Fruit fly (Drosophila melanogaster) whole organism, embryonic: ENCODE results near the gene EndoGI.

Experiments used
- C15 ChIP-seq: fragments of 200-800 bp; sonication (Bioruptor generic); IDR thresholded peaks from 3 replicates; pipeline ENCODE4 v1.3.6; 2022; ENCODE audit warnings: missing biosample characterization, missing genetic modification characterization
- CG10274 ChIP-seq: fragments of 200-800 bp; sonication (Bioruptor generic); optimal IDR thresholded peaks from 3 replicates; lab custom pipeline; 2017; ENCODE audit warnings: missing biosample characterization, mild to moderate bottlenecking, missing genetic modification characterization
- CG10431 ChIP-seq: fragments of 200-800 bp; sonication (Bioruptor generic); optimal IDR thresholded peaks from 3 replicates; lab custom pipeline; 2018; ENCODE audit warnings: missing biosample characterization, mild to moderate bottlenecking, missing genetic modification characterization
- CG10959 ChIP-seq: fragments of 200-800 bp; sonication (Bioruptor generic); IDR thresholded peaks from 2 replicates; pipeline ENCODE4 v1.3.6; 2022; ENCODE audit warnings: missing biosample characterization, missing genetic modification characterization
- CG11093 ChIP-seq: fragments of 200-800 bp; sonication (Bioruptor generic); IDR thresholded peaks from 3 replicates; pipeline ENCODE4 v1.3.6; 2022; ENCODE audit warnings: missing biosample characterization, missing genetic modification characterization
- CG12659 ChIP-seq: fragments of 200-800 bp; sonication (Bioruptor generic); optimal IDR thresholded peaks from 3 replicates; lab custom pipeline; 2017; ENCODE audit warnings: mild to moderate bottlenecking, missing biosample characterization, missing genetic modification reagents, missing genetic modification characterization
- CG12942 ChIP-seq: fragments of 200-800 bp; sonication (Bioruptor generic); optimal IDR thresholded peaks from 3 replicates; lab custom pipeline; 2016; ENCODE audit warnings: missing biosample characterization, missing genetic modification characterization
- CG15601 ChIP-seq: fragments of 200-800 bp; sonication (Bioruptor generic); optimal IDR thresholded peaks from 3 replicates; lab custom pipeline; 2019; ENCODE audit warnings: missing biosample characterization, mild to moderate bottlenecking, missing genetic modification characterization, moderate library complexity
- CG1603 ChIP-seq: fragments of 200-800 bp; sonication (Bioruptor generic); optimal IDR thresholded peaks from 2 replicates; lab custom pipeline; 2019; ENCODE audit warnings: missing biosample characterization, mild to moderate bottlenecking, missing genetic modification characterization, moderate library complexity
- CG16779 ChIP-seq: fragments of 200-800 bp; sonication (Bioruptor generic); IDR thresholded peaks from 2 replicates; pipeline ENCODE4 v1.3.6; 2022; ENCODE audit warnings: missing biosample characterization, missing genetic modification characterization
- CG17912 ChIP-seq: fragments of 200-800 bp; sonication (Bioruptor generic); optimal IDR thresholded peaks from 2 replicates; lab custom pipeline; 2018; ENCODE audit warnings: missing biosample characterization, mild to moderate bottlenecking, missing genetic modification characterization
- CG3163 ChIP-seq: fragments of 200-800 bp; sonication (Bioruptor generic); optimal IDR thresholded peaks from 3 replicates; lab custom pipeline; 2016; ENCODE audit warnings: missing biosample characterization, missing genetic modification characterization
- CG34224 ChIP-seq: fragments of 200-800 bp; sonication (Bioruptor generic); IDR thresholded peaks from 3 replicates; pipeline ENCODE4 v1.3.6; 2022; ENCODE audit warnings: missing biosample characterization, missing genetic modification characterization; ENCODE audit not compliant: partially characterized antibody
- CG4360 ChIP-seq: fragments of 200-800 bp; sonication (Bioruptor generic); IDR thresholded peaks from 2 replicates; pipeline ENCODE4 v1.3.6; 2022; ENCODE audit warnings: missing biosample characterization, missing genetic modification characterization
- CG4424 ChIP-seq: fragments of 200-800 bp; sonication (Bioruptor generic); optimal IDR thresholded peaks from 3 replicates; lab custom pipeline; 2016; ENCODE audit warnings: missing biosample characterization, missing genetic modification characterization
- CG5180 ChIP-seq: fragments of 200-800 bp; sonication (Bioruptor generic); optimal IDR thresholded peaks from 3 replicates; lab custom pipeline; 2017; ENCODE audit warnings: missing biosample characterization, missing genetic modification characterization, mild to moderate bottlenecking, moderate library complexity, missing genetic modification reagents
- CG7839 ChIP-seq: fragments of 200-800 bp; sonication (Bioruptor generic); optimal IDR thresholded peaks from 3 replicates; lab custom pipeline; 2018; ENCODE audit warnings: missing biosample characterization, mild to moderate bottlenecking, missing genetic modification characterization, moderate library complexity
- CG7963 ChIP-seq: fragments of 200-800 bp; sonication (Bioruptor generic); IDR thresholded peaks from 3 replicates; pipeline ENCODE4 v1.3.6; 2022; ENCODE audit warnings: missing biosample characterization, missing genetic modification characterization; ENCODE audit not compliant: partially characterized antibody
- CG9797 ChIP-seq: fragments of 200-800 bp; sonication (Bioruptor generic); optimal IDR thresholded peaks from 3 replicates; lab custom pipeline; 2018; ENCODE audit warnings: missing biosample characterization, mild to moderate bottlenecking, missing genetic modification characterization
- Chrac-16 ChIP-seq: fragments of 200-800 bp; sonication (Bioruptor generic); optimal IDR thresholded peaks from 3 replicates; lab custom pipeline; 2016; ENCODE audit warnings: missing biosample characterization, missing genetic modification characterization
- CrebB ChIP-seq: fragments of 200-800 bp; sonication (Bioruptor generic); optimal IDR thresholded peaks from 3 replicates; lab custom pipeline; 2018; ENCODE audit warnings: missing biosample characterization, mild to moderate bottlenecking, missing genetic modification characterization
- D19A ChIP-seq: fragments of 200-800 bp; optimal IDR thresholded peaks from 3 replicates; lab custom pipeline; 2019; ENCODE audit warnings: missing biosample characterization, mild to moderate bottlenecking, missing genetic modification characterization, moderate library complexity
- Dp ChIP-seq: fragments of 200-800 bp; sonication (Bioruptor generic); optimal IDR thresholded peaks from 2 replicates; lab custom pipeline; 2018; ENCODE audit warnings: missing biosample characterization, mild to moderate bottlenecking, missing genetic modification characterization, moderate library complexity
- E2f2 ChIP-seq: fragments of 200-800 bp; sonication (Bioruptor generic); IDR thresholded peaks from 2 replicates; pipeline ENCODE4 v1.3.6; 2022; ENCODE audit warnings: missing biosample characterization, missing genetic modification characterization
- Jarid2 ChIP-seq: fragments of 200-800 bp; sonication (Bioruptor generic); optimal IDR thresholded peaks from 3 replicates; lab custom pipeline; 2017; ENCODE audit warnings: mild to moderate bottlenecking, missing biosample characterization, missing genetic modification reagents, missing genetic modification characterization
- Lim3 ChIP-seq: fragments of 200-800 bp; sonication (Bioruptor generic); IDR thresholded peaks from 2 replicates; pipeline ENCODE4 v1.3.6; 2022; ENCODE audit warnings: missing biosample characterization, missing genetic modification characterization
- MESR4 ChIP-seq: fragments of 200-800 bp; sonication (Bioruptor generic); optimal IDR thresholded peaks from 2 replicates; lab custom pipeline; 2018; ENCODE audit warnings: missing biosample characterization, mild to moderate bottlenecking, missing genetic modification characterization, moderate library complexity
- Oaz ChIP-seq: fragments of 200-800 bp; sonication (Bioruptor generic); IDR thresholded peaks from 2 replicates; pipeline ENCODE4 v1.3.6; 2022; ENCODE audit warnings: missing biosample characterization, missing genetic modification characterization
- PHDP ChIP-seq: fragments of 200-800 bp; sonication (Bioruptor generic); optimal IDR thresholded peaks from 3 replicates; lab custom pipeline; 2018; ENCODE audit warnings: missing biosample characterization, mild to moderate bottlenecking, missing genetic modification characterization, moderate library complexity
- ato ChIP-seq: fragments of 200-800 bp; sonication (Bioruptor generic); IDR thresholded peaks from 2 replicates; pipeline ENCODE4 v1.3.6; 2022; ENCODE audit warnings: missing biosample characterization, missing genetic modification characterization; ENCODE audit not compliant: partially characterized antibody
- bsh ChIP-seq, 2 experiments: fragments of 200-800 bp; sonication (Bioruptor generic); optimal IDR thresholded peaks; 2 replicates each; lab custom pipeline; 2017 to 2018; ENCODE audit warnings: mild to moderate bottlenecking in 2 of 2, missing biosample characterization in 2 of 2, missing genetic modification characterization in 2 of 2, moderate library complexity in 1 of 2
- caup ChIP-seq: fragments of 200-800 bp; sonication (Bioruptor generic); optimal IDR thresholded peaks from 3 replicates; lab custom pipeline; 2017; ENCODE audit warnings: missing biosample characterization, mild to moderate bottlenecking, missing genetic modification characterization, moderate library complexity; ENCODE audit not compliant: severe bottlenecking
- chinmo ChIP-seq: fragments of 200-800 bp; sonication (Bioruptor generic); IDR thresholded peaks from 4 replicates; pipeline ENCODE4 v1.3.6; 2022; ENCODE audit warnings: missing biosample characterization, missing genetic modification characterization; ENCODE audit not compliant: partially characterized antibody
- corto ChIP-seq: fragments of 200-800 bp; sonication (Bioruptor generic); optimal IDR thresholded peaks from 2 replicates; lab custom pipeline; 2016; ENCODE audit warnings: missing biosample characterization, mild to moderate bottlenecking, missing genetic modification characterization, moderate library complexity
- crp ChIP-seq, 2 experiments: fragments of 200-800 bp; sonication (Bioruptor generic); optimal IDR thresholded peaks; 2 replicates in 1 of 2; 3 replicates in 1 of 2; lab custom pipeline; 2017; ENCODE audit warnings: missing biosample characterization in 2 of 2, missing genetic modification characterization in 2 of 2, mild to moderate bottlenecking in 1 of 2, moderate library complexity in 1 of 2
- da ChIP-seq: fragments of 200-800 bp; sonication (Bioruptor generic); optimal IDR thresholded peaks from 2 replicates; lab custom pipeline; 2016; ENCODE audit warnings: missing biosample characterization, missing genetic modification characterization
- danr ChIP-seq: fragments of 200-800 bp; sonication (Bioruptor generic); IDR thresholded peaks from 2 replicates; pipeline ENCODE4 v1.3.6; 2022; ENCODE audit warnings: missing biosample characterization, missing genetic modification characterization
- dimm ChIP-seq: fragments of 200-800 bp; sonication (Bioruptor generic); IDR thresholded peaks from 2 replicates; pipeline ENCODE4 v1.3.6; 2022; ENCODE audit warnings: missing biosample characterization, missing genetic modification characterization
- dmrt11E ChIP-seq: fragments of 200-800 bp; sonication (Bioruptor generic); optimal IDR thresholded peaks from 3 replicates; lab custom pipeline; 2018; ENCODE audit warnings: missing biosample characterization, mild to moderate bottlenecking, missing genetic modification characterization, moderate library complexity
- dpn ChIP-seq, 2 experiments: fragments of 200-800 bp; sonication (Bioruptor generic); optimal IDR thresholded peaks; 3 replicates each; lab custom pipeline; 2016; ENCODE audit warnings: missing biosample characterization in 2 of 2, missing genetic modification characterization in 2 of 2
- dysf ChIP-seq: fragments of 200-800 bp; sonication (Bioruptor generic); IDR thresholded peaks from 3 replicates; pipeline ENCODE4 v1.3.6; 2022; ENCODE audit warnings: missing biosample characterization, missing genetic modification characterization
- exex ChIP-seq: fragments of 200-800 bp; sonication (Bioruptor generic); optimal IDR thresholded peaks from 4 replicates; lab custom pipeline; 2018; ENCODE audit warnings: missing biosample characterization, mild to moderate bottlenecking, missing genetic modification characterization, moderate library complexity
- ftz-f1 ChIP-seq: fragments of 200-800 bp; sonication (Bioruptor generic); optimal IDR thresholded peaks from 2 replicates; lab custom pipeline; 2016; ENCODE audit warnings: missing biosample characterization, missing genetic modification characterization
- fu2 ChIP-seq: fragments of 200-800 bp; sonication (Bioruptor generic); optimal IDR thresholded peaks from 2 replicates; lab custom pipeline; 2016; ENCODE audit warnings: missing biosample characterization, missing genetic modification characterization
- otp ChIP-seq: fragments of 200-800 bp; sonication (Bioruptor generic); IDR thresholded peaks from 3 replicates; pipeline ENCODE4, ENCODE4 v1.3.6; 2022; ENCODE audit warnings: missing biosample characterization, missing genetic modification characterization
- pum ChIP-seq: fragments of 200-800 bp; sonication (Bioruptor generic); optimal IDR thresholded peaks from 2 replicates; lab custom pipeline; 2016; ENCODE audit warnings: missing biosample characterization, missing genetic modification characterization
- ranshi ChIP-seq: fragments of 200-800 bp; sonication (Bioruptor generic); IDR thresholded peaks from 2 replicates; pipeline ENCODE4 v1.3.6; 2022; ENCODE audit warnings: missing biosample characterization, missing genetic modification characterization
- sima ChIP-seq: fragments of 200-800 bp; sonication (Bioruptor generic); optimal IDR thresholded peaks from 2 replicates; lab custom pipeline; 2016; ENCODE audit warnings: missing biosample characterization, missing genetic modification characterization
- tna ChIP-seq: fragments of 200-800 bp; sonication (Bioruptor generic); IDR thresholded peaks from 2 replicates; pipeline ENCODE4 v1.3.6; 2022; ENCODE audit warnings: missing biosample characterization, missing genetic modification characterization; ENCODE audit not compliant: partially characterized antibody
- wor ChIP-seq: fragments of 200-800 bp; sonication (Bioruptor generic); IDR thresholded peaks from 2 replicates; pipeline ENCODE4 v1.3.6; 2022; ENCODE audit warnings: missing biosample characterization, missing genetic modification characterization

The EndoGI gene

DNA sequence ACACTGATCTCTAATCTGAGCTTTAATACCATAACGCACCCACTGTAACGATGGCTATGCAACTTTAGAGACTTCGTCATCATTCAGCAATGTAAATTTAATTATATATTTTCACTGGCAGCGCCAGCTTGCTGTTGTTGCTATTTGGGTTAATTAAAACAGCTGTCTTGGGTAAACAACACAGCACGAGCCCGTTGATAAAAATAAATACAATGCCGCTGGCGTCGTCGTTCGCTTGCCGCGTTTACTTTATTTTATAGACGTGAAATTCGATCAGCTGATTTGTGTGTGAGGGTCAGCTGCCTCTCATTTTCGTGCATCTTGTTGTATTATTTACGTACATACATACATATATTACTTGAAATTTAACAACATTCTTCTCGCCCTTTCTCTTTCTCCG, 15.2 kb downstream of the EndoGI start (continued):
- peak; percentile 46 for TF ChIP-seq caup
- TF ChIP-seq CG10274 (GFP tag; lab: Kevin White, UChicago): no peak
- peak; percentile 1 for TF ChIP-seq dmrt11E (tag; lab: Kevin White, UChicago)
- no peak for TF ChIP-seq dpn (GFP tag; optimal IDR thresholded peaks at IDR 0.05; lab: Kevin White, UChicago)
- peak; percentile 34 for TF ChIP-seq CG10431 (GFP tag; lab: Kevin White, UChicago)
- no peak for TF ChIP-seq fu2 (GFP tag; lab: Kevin White, UChicago)
- TF ChIP-seq ato: no peak
- TF ChIP-seq E2f2: peak; percentile 25; the same call in 1 of the 2 replicates
- no peak for TF ChIP-seq dimm (GFP tag; lab: Robert Waterston, UW)
- TF ChIP-seq otp (GFP tag; lab: Robert Waterston, UW): peak; percentile 31; the same call in 2 of the 3 replicates
- no peak for TF ChIP-seq CG7963 (GFP tag; lab: Robert Waterston, UW)
- no peak for TF ChIP-seq CG3163 (GFP tag; lab: Kevin White, UChicago)
- no peak for TF ChIP-seq Dp (GFP tag; lab: Kevin White, UChicago)
- TF ChIP-seq MESR4 (GFP tag; lab: Kevin White, UChicago): no peak
- no peak for TF ChIP-seq CG10959 (GFP tag; lab: Robert Waterston, UW)
- TF ChIP-seq CG4424 (GFP tag; lab: Kevin White, UChicago): no peak
- TF ChIP-seq CG7839 (tag; lab: Kevin White, UChicago): no peak
- TF ChIP-seq CG17912 (GFP tag; lab: Kevin White, UChicago): peak; percentile 48
- peak; percentile 64 for TF ChIP-seq CG15601
- no peak for TF ChIP-seq CG9797
- peak; percentile 43 for TF ChIP-seq CG1603 (tag; lab: Kevin White, UChicago)
- peak; percentile 26 for TF ChIP-seq CrebB
- TF ChIP-seq wor (GFP tag; lab: Robert Waterston, UW): no peak
- no peak for TF ChIP-seq CG16779 (GFP tag; lab: Robert Waterston, UW)
- TF ChIP-seq tna: no peak
- TF ChIP-seq pum (GFP tag; lab: Kevin White, UChicago): no peak
- TF ChIP-seq ranshi (GFP tag; lab: Robert Waterston, UW): no peak; the same call in 1 of the 2 replicates
- no peak for TF ChIP-seq C15
- no peak for TF ChIP-seq Chrac-16
- TF ChIP-seq CG34224: no peak
- TF ChIP-seq dysf: no peak
- no peak for TF ChIP-seq Jarid2
- peak; percentile 61; the same call in 2 of the 4 replicates for TF ChIP-seq chinmo (GFP tag; lab: Robert Waterston, UW)
- TF ChIP-seq crp (GFP tag; optimal IDR thresholded peaks at IDR 0.05; lab: Kevin White, UChicago): peak in 1 of 2 experiments; percentile 78
- peak; percentile 61; the same call in 1 of the 2 replicates for TF ChIP-seq CG4360 (GFP tag; lab: Robert Waterston, UW)
- TF ChIP-seq CG12942: no peak
- peak; percentile 9 for TF ChIP-seq CG12659
- TF ChIP-seq D19A: peak; percentile 1
- TF ChIP-seq CG11093 (GFP tag; lab: Robert Waterston, UW): no peak
- TF ChIP-seq corto (GFP tag; lab: Kevin White, UChicago): no peak
- peak in 1 of 2 experiments; percentile 34 for TF ChIP-seq bsh (GFP tag; optimal IDR thresholded peaks at IDR 0.05; lab: Kevin White, UChicago)
- peak; percentile 52 for TF ChIP-seq PHDP (tag; lab: Kevin White, UChicago)
- no peak for TF ChIP-seq danr (GFP tag; lab: Robert Waterston, UW)
- TF ChIP-seq CG5180 (GFP tag; lab: Kevin White, UChicago): peak; percentile 37
- no peak for TF ChIP-seq sima
- peak; percentile 29 for TF ChIP-seq exex (tag; lab: Kevin White, UChicago)
- TF ChIP-seq Oaz (GFP tag; lab: Robert Waterston, UW): no peak
- TF ChIP-seq Lim3 (GFP tag; lab: Robert Waterston, UW): no peak
- no peak for TF ChIP-seq da (GFP tag; lab: Kevin White, UChicago)
- TF ChIP-seq ftz-f1 (GFP tag; lab: Kevin White, UChicago): no peak
